Fruit fly (Drosophila melanogaster) whole organism, adult: Measurements from ENCODE around the gene CG43127.

Experiments
- CG11617 ChIP-seq: fragments of 200-800 bp; sonication (Bioruptor generic); optimal IDR thresholded peaks from 2 replicates; lab custom pipeline; 2017; ENCODE audit warnings: mild to moderate bottlenecking, missing biosample characterization, missing genetic modification reagents, missing genetic modification characterization
- CG1620 ChIP-seq: fragments of 200-800 bp; sonication (Bioruptor generic); optimal IDR thresholded peaks from 2 replicates; lab custom pipeline; 2016; ENCODE audit warnings: missing biosample characterization, missing genetic modification characterization
- CG33017 ChIP-seq: fragments of 200-800 bp; sonication (Bioruptor generic); optimal IDR thresholded peaks from 2 replicates; lab custom pipeline; 2018; ENCODE audit warnings: missing biosample characterization, mild to moderate bottlenecking, missing genetic modification characterization, moderate library complexity
- Crg-1 ChIP-seq: fragments of 200-800 bp; sonication (Bioruptor generic); optimal IDR thresholded peaks from 2 replicates; lab custom pipeline; 2016; ENCODE audit warnings: missing biosample characterization, missing genetic modification characterization
- Hr96 ChIP-seq: fragments of 200-800 bp; sonication (Bioruptor generic); optimal IDR thresholded peaks from 2 replicates; lab custom pipeline; 2016; ENCODE audit warnings: missing biosample characterization, missing genetic modification characterization
- cic ChIP-seq: fragments of 200-800 bp; sonication (Bioruptor generic); optimal IDR thresholded peaks from 2 replicates; lab custom pipeline; 2017; ENCODE audit warnings: missing biosample characterization, mild to moderate bottlenecking, missing genetic modification characterization, moderate library complexity
- cnc ChIP-seq, 2 experiments: fragments of >200 bp; optimal IDR thresholded peaks; 2 replicates each; lab custom pipeline; 2017
- kay ChIP-seq: fragments of 200-800 bp; sonication (Bioruptor generic); peaks from one replicate; lab custom pipeline; 2016; ENCODE audit warnings: missing biosample characterization, missing genetic modification characterization, borderline replicate concordance
- tj ChIP-seq: fragments of 200-800 bp; sonication (Bioruptor generic); optimal IDR thresholded peaks from 3 replicates; lab custom pipeline; 2017; ENCODE audit warnings: missing biosample characterization, mild to moderate bottlenecking, missing genetic modification characterization, moderate library complexity

- no peak for TF ChIP-seq Hr96 (GFP tag; lab: Kevin White, UChicago)
- TF ChIP-seq cnc (optimal IDR thresholded peaks at IDR 0.05; lab: Kevin White, UChicago), result no peak
- TF ChIP-seq tj (GFP tag; lab: Kevin White, UChicago), result no peak
- no peak for TF ChIP-seq CG33017 (tag; lab: Kevin White, UChicago)
- TF ChIP-seq cic, result no peak
- no peak for TF ChIP-seq kay (GFP tag; lab: Kevin White, UChicago)
- no peak for TF ChIP-seq CG11617 (GFP tag; lab: Kevin White, UChicago)
- no peak for TF ChIP-seq CG1620 (GFP tag; lab: Kevin White, UChicago)
- TF ChIP-seq Crg-1 (GFP tag; lab: Kevin White, UChicago), result no peak
These were observed 800 bp upstream of the CG43127 start, which contains the start of gene CG34238 for dm6 chr3L:10626199-10626598.
